Worm (Caenorhabditis elegans) whole organism, L4 larva: ENCODE data around the gene F35H10.10.

Experiments used
- lin-39 ChIP-seq: fragments of 150-350 bp; optimal IDR thresholded peaks from 2 replicates; lab custom pipeline; 2014; ENCODE audit warnings: missing biosample characterization, missing genetic modification reagents, missing genetic modification characterization
- nhr-42 ChIP-seq: fragments of 200-800 bp; sonication (Bioruptor generic); IDR thresholded peaks from 2 replicates; pipeline ENCODE4 v1.3.6; 2022; ENCODE audit warnings: missing genetic modification characterization, missing compliant biosample characterization
- nhr-77 ChIP-seq: fragments of 150-350 bp; optimal IDR thresholded peaks from 2 replicates; lab custom pipeline; 2014; ENCODE audit warnings: missing biosample characterization, missing genetic modification characterization
- unc-62 ChIP-seq, 3 experiments: fragments of 150-350 bp in 1 of 3; sonication (generic microtip); optimal IDR thresholded peaks in 2 of 3; peaks in 1 of 3; 1 replicate in 1 of 3; 2 replicates in 2 of 3; lab custom pipeline; 2014 to 2017; ENCODE audit warnings: missing biosample characterization in 3 of 3, missing genetic modification characterization in 3 of 3, missing genetic modification reagents in 3 of 3, missing genotype in 1 of 3

DNA sequence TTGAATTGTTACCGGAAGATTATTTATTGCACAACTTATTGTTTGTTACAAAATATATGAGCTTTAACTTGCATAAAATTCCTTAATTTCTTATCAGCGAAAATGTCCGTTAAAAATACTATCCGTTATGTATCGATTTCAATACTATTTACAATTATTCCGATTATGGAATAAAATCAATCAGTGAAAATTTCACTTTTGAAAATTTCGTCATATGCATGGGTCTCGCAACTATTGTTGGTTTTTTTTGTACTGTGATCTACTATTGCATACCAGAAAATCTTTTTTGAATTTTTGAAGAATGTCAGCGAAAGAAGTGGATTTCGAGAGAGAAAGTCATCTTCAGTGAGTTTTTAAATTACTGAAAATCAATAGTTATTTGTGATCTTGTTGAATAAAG lies 15.6 kb downstream of the F35H10.10 start, which contains the start of gene nprl-3:
- TF ChIP-seq unc-62 (GFP tag; optimal IDR thresholded peaks at IDR 0.05 in 1 of 2; lab: Kevin White, UChicago) (no peak), unc-62 (tag; optimal IDR thresholded peaks at IDR 0.05; lab: Kevin White, UChicago) (no peak), nhr-42 (GFP tag; lab: Robert Waterston, UW) (no peak), nhr-77 (tag; lab: Kevin White, UChicago) (no peak), lin-39 (no peak)
